Worm (Caenorhabditis elegans) whole organism, early embryonic: ENCODE measurements around the gene tes-1.

ENCODE experiments used
- B0310.2 ChIP-seq: sonication (generic microtip); optimal IDR thresholded peaks from 2 replicates; lab custom pipeline; 2016; ENCODE audit warnings: mild to moderate bottlenecking, missing genetic modification characterization, missing compliant biosample characterization
- F13C5.2 ChIP-seq: sonication (generic microtip); optimal IDR thresholded peaks from 2 replicates; lab custom pipeline; 2017; ENCODE audit warnings: mild to moderate bottlenecking, missing genetic modification characterization, inconsistent platforms, missing compliant biosample characterization
- aly-1 ChIP-seq: sonication (generic microtip); optimal IDR thresholded peaks from 2 replicates; lab custom pipeline; 2016; ENCODE audit warnings: missing genetic modification characterization, missing compliant biosample characterization
- ama-1 ChIP-seq: fragments of 150-350 bp; optimal IDR thresholded peaks from 2 replicates; lab custom pipeline; 2014
- ceh-13 ChIP-seq: fragments of 200-800 bp; sonication (Bioruptor generic); optimal IDR thresholded peaks from 2 replicates; lab custom pipeline; 2018; ENCODE audit warnings: mild to moderate bottlenecking, missing genetic modification characterization, missing compliant biosample characterization
- ceh-36 ChIP-seq: sonication (generic microtip); optimal IDR thresholded peaks from 2 replicates; lab custom pipeline; 2016; ENCODE audit warnings: missing genetic modification characterization, inconsistent platforms, missing compliant biosample characterization
- ets-7 ChIP-seq: sonication (generic microtip); optimal IDR thresholded peaks from 2 replicates; lab custom pipeline; 2016; ENCODE audit warnings: missing genotype, missing genetic modification characterization, missing compliant biosample characterization
- flt-1 ChIP-seq: fragments of 200-800 bp; sonication (Bioruptor generic); IDR thresholded peaks from 2 replicates; pipeline ENCODE4 v1.3.6; 2022; ENCODE audit warnings: missing genetic modification characterization, missing compliant biosample characterization
- hmbx-1 ChIP-seq: sonication (generic microtip); optimal IDR thresholded peaks from 2 replicates; lab custom pipeline; 2016; ENCODE audit warnings: mild to moderate bottlenecking, missing genetic modification characterization, missing compliant biosample characterization
- hmg-4 ChIP-seq: fragments of 200-800 bp; sonication (Bioruptor generic); optimal IDR thresholded peaks from 2 replicates; lab custom pipeline; 2018; ENCODE audit warnings: mild to moderate bottlenecking, missing genetic modification characterization, missing compliant biosample characterization
- hnd-1 ChIP-seq: sonication (generic microtip); optimal IDR thresholded peaks from 2 replicates; lab custom pipeline; 2016; ENCODE audit warnings: missing genetic modification characterization, missing compliant biosample characterization
- pes-1 ChIP-seq: fragments of 200-800 bp; sonication (Bioruptor generic); IDR thresholded peaks from 2 replicates; pipeline ENCODE4 v1.3.6; 2022; ENCODE audit warnings: missing genetic modification reagents, missing genetic modification characterization, missing compliant biosample characterization
- scrt-1 ChIP-seq: fragments of 200-800 bp; sonication (Bioruptor generic); IDR thresholded peaks from 2 replicates; pipeline ENCODE4 v1.3.6; 2022; ENCODE audit warnings: missing genetic modification characterization, missing compliant biosample characterization
- sea-1 ChIP-seq: fragments of 200-800 bp; sonication (Bioruptor generic); conservative IDR thresholded peaks from 2 replicates; pipeline ENCODE4 v1.3.6; 2022; ENCODE audit warnings: missing genetic modification characterization, missing compliant biosample characterization
- tbx-11 ChIP-seq: fragments of 200-800 bp; sonication (Bioruptor generic); IDR thresholded peaks from 2 replicates; pipeline ENCODE4 v1.3.6; 2022; ENCODE audit warnings: missing genetic modification characterization, missing compliant biosample characterization
- tbx-37 ChIP-seq: fragments of 200-800 bp; sonication (Bioruptor generic); conservative IDR thresholded peaks from 2 replicates; pipeline ENCODE4 v1.3.6; 2022; ENCODE audit warnings: missing genetic modification reagents, missing genetic modification characterization, missing compliant biosample characterization
- tra-4 ChIP-seq: sonication (generic microtip); optimal IDR thresholded peaks from 2 replicates; lab custom pipeline; 2017; ENCODE audit warnings: missing genetic modification characterization, missing compliant biosample characterization

The tes-1 gene

DNA sequence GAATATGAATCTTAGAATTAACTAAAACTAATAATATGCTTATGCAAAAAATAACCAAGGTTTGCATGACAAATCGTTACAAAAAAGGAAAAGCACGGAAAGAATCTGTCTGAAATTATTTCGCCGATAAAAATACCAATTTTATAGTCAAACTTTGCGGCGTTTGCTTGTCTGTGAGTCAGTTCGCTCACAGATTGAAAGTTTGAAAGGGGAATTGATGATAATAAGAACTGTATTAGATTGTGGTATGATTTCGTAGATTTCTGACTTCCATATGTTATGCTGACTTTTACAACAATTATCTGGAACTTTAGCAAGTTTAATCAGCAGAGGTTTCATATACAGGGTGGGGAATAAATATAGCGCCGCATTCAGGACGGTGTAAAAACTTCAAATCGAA lies 9.0 kb upstream of the tes-1 start, which contains the start of gene F13B6.2:
Gene F13B6.2, minus strand, starts transcription at position 101 of the 400 bp plus-strand sequence.
- TF ChIP-seq F13C5.2 (tag; lab: Kevin White, UChicago) (no peak), pes-1 (GFP tag; lab: Robert Waterston, UW) (no peak), ets-7 (no peak), flt-1 (no peak), tbx-11 (GFP tag; lab: Robert Waterston, UW) (no peak), hmg-4 (no peak), hnd-1 (tag; lab: Kevin White, UChicago) (no peak), sea-1 (GFP tag; lab: Robert Waterston, UW) (no peak), ama-1 (no peak)

DNA sequence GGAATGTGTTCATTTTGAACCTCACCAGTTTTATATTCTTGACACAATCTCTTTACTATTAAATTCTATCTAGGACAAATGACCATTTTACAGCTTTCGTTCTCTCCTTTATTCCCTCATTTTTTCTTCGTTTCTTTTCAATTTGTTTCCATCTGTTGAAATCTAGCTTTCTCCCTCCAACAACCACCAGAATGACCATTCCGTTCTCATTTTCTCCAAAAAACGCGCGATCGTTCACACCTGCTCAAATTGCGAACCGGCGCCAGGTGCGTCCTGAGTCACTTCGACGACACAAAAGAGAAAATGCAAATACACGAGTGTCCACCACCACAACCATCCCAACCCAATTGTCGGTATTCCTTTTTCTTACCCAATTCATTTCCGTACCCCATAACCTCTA lies 5.0 kb upstream of the tes-1 start, which contains the start of gene F13B6.1:
Gene F13B6.1, plus strand, starts transcription at position 301 of the 400 bp plus-strand sequence.
- no peak for TF ChIP-seq F13C5.2 (tag; lab: Kevin White, UChicago)
- no peak for TF ChIP-seq ets-7
- no peak for TF ChIP-seq ceh-36 (tag; lab: Kevin White, UChicago)
- no peak for TF ChIP-seq pes-1 (GFP tag; lab: Robert Waterston, UW)
- TF ChIP-seq hmg-4: no peak
- TF ChIP-seq flt-1: no peak
- no peak for TF ChIP-seq tbx-11 (GFP tag; lab: Robert Waterston, UW)
- no peak for TF ChIP-seq sea-1 (GFP tag; lab: Robert Waterston, UW)

DNA sequence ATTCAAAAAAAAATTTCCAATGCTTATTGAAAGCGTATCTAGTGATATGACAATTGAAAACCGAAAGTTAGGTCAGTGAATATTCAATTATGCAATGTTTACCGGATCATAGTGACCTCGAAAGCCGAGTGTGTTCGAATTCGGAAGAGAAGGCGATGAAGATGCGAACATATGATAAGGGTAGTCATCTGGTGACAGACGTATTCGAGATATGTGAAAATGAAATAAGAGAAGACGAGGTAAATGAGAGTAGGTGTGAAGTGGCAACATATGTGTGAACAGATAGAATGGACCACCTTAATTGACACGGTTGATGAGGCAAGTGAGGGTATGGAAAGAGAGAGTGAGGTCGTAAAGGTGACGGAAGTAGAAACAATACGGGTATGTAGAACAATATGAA lies 3.6 kb upstream of the tes-1 start:
- TF ChIP-seq F13C5.2 (tag; lab: Kevin White, UChicago): no peak
- TF ChIP-seq ceh-13: no peak
- no peak for TF ChIP-seq sea-1 (GFP tag; lab: Robert Waterston, UW)

DNA sequence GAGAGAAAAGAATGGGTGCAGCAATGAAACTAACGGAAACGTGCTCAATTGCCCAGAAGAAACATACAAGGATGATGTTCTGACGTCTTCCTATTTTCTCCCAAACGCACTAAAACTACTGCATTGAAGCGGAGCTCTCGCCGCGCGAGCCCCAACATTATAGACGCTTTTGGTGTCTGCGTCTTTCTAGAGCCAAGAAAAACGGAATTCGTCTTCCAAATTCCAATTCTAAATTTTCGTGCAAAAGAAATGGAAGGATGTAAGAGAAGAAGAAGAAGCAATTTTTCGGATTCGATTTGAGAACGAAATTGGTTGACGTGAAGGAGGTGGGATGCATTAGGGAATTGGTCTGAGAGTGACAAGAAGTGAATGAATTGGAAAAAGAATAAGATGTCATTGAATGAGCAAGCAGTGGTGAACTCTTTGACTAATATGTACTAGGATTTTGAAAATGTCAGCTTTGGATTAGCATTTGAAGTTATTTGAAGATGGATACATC lies 2.5 kb upstream of the tes-1 start:
- TF ChIP-seq flt-1 (no peak), pes-1 (GFP tag; lab: Robert Waterston, UW) (no peak), hmbx-1 (tag; lab: Kevin White, UChicago) (no peak), tbx-11 (GFP tag; lab: Robert Waterston, UW) (no peak), hmg-4 (no peak), F13C5.2 (tag; lab: Kevin White, UChicago) (no peak), tbx-37 (GFP tag; lab: Robert Waterston, UW) (no peak), ama-1 (no peak), ets-7 (no peak)

DNA sequence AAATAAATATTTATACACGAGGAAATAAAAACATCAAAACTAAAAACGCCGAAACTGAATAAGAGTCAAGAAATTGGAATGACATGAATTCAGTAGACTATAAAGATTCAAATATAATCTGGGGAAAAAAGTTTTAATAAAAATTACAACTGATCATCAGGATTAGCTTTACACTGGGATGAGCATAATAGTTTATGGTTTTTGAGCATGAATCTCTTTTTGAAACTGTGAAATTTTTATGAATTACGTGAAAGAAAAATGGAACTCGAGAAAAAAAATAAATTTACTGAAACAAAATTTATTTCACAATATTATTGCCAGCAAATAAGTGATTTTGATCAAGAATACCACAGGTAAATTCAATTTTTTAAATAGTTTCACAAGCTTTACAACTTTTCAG lies 3.7 kb downstream of the tes-1 start, which contains the start of gene B0496.2:
Gene B0496.2, plus strand, starts transcription at position 301 of the 400 bp plus-strand sequence.
- no peak for TF ChIP-seq hnd-1 (tag; lab: Kevin White, UChicago)
- no peak for TF ChIP-seq aly-1 (tag; lab: Kevin White, UChicago)
- TF ChIP-seq scrt-1 (GFP tag; lab: Robert Waterston, UW): no peak
- no peak for TF ChIP-seq tbx-37 (GFP tag; lab: Robert Waterston, UW)
- TF ChIP-seq hmg-4: no peak
- no peak for TF ChIP-seq ceh-13
- no peak for TF ChIP-seq B0310.2 (tag; lab: Kevin White, UChicago)
- TF ChIP-seq flt-1: no peak
- no peak for TF ChIP-seq hmbx-1 (tag; lab: Kevin White, UChicago)
- TF ChIP-seq tra-4 (tag; lab: Kevin White, UChicago): no peak

DNA sequence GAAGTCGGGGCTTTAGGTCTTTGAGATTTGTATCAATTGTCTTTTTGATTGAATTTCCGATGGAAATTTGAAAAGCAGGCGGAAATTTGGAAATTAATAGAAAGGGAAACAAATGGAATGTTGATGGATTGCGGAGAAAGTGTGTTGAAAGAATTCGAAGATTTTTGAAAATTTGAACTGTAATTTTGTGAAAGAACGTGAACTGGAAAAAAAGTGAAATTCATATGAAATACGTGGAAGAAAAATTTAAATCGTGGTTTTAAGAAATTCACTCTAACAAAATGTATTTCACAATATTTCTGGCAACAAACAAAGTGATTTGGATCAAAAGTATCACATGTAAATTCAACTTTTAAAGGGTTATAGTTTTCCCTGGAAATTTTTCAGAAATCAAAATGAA lies 5.2 kb downstream of the tes-1 start, which contains the start of gene B0496.1:
Gene B0496.1, plus strand, starts transcription at position 301 of the 400 bp plus-strand sequence.
- TF ChIP-seq F13C5.2 (tag; lab: Kevin White, UChicago) (no peak), aly-1 (tag; lab: Kevin White, UChicago) (no peak)

DNA sequence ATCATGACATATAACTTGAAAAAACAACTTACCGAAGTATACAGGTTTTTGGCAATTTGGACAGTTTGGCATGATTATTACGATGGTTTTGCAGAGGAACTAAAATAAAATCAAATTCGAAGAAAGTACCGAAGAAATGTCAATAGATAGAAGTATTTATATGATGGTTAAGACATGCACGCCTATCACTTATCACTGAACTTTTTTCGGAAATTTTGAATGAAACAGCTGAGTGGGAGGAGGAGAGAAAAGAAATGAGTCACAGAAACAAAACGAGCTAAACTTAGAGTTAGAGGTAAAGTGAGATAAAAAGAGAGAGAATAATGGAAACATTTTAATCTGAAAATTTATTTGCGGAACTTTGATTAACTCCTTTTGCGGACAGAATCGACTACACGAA lies 6.0 kb downstream of the tes-1 start, which contains the start of gene valv-1:
Gene valv-1, minus strand, starts transcription at position 101 of the 400 bp plus-strand sequence.
- TF ChIP-seq aly-1 (tag; lab: Kevin White, UChicago) (no peak), B0310.2 (tag; lab: Kevin White, UChicago) (no peak), tra-4 (tag; lab: Kevin White, UChicago) (no peak), hnd-1 (tag; lab: Kevin White, UChicago) (no peak), pes-1 (GFP tag; lab: Robert Waterston, UW) (no peak), tbx-37 (GFP tag; lab: Robert Waterston, UW) (no peak), scrt-1 (GFP tag; lab: Robert Waterston, UW) (no peak), sea-1 (GFP tag; lab: Robert Waterston, UW) (no peak), tbx-11 (GFP tag; lab: Robert Waterston, UW) (no peak)

DNA sequence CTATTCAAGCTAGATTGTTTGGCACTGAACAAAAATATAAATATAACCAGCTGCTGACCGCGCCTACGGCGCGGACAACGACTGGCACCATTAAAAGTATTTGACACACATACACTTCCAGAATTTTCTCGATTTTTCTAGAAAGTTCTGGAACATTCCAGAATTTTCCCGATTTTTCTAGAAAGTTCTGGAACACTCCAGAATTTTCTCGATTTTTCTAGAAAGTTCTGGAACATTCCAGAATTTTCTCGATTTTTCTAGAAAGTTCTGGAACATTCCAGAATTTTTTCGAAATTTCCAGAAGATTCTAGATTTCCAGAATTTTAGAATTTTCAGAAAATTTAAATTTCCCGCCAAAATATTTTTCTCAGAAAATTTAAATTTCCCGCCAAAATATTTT lies 10.3 kb downstream of the tes-1 start:
- peak; percentile 53 for TF ChIP-seq pes-1 (GFP tag; lab: Robert Waterston, UW)
- TF ChIP-seq flt-1: peak; percentile 33; the same call in 1 of the 2 replicates

DNA sequence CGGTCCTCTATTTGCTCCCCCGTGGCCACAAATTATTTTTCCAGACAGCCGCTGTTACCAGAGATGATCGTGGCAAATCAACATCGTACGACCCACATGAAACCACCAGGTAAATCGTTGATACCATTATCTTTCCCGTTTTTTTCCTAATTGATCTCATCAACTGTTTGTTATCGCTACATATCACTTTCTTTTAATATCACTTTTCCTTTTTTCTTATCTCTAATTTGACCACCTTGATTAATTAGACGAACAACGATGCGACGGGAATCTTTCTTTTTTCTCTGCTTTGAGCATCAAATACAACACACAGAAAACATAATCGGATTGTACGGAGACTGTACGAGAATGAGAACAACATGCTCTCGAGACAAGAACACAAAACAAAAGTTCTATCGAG lies 11.0 kb downstream of the tes-1 start:
- TF ChIP-seq tbx-11 (GFP tag; lab: Robert Waterston, UW) (no peak), ceh-13 (no peak), B0310.2 (tag; lab: Kevin White, UChicago) (no peak), ets-7 (no peak), pes-1 (GFP tag; lab: Robert Waterston, UW) (no peak), hmg-4 (no peak), F13C5.2 (tag; lab: Kevin White, UChicago) (no peak), tbx-37 (GFP tag; lab: Robert Waterston, UW) (no peak), flt-1 (no peak), aly-1 (tag; lab: Kevin White, UChicago) (no peak), hnd-1 (tag; lab: Kevin White, UChicago) (no peak), tra-4 (tag; lab: Kevin White, UChicago) (no peak), sea-1 (GFP tag; lab: Robert Waterston, UW) (no peak), hmbx-1 (tag; lab: Kevin White, UChicago) (no peak), ama-1 (no peak), ceh-36 (tag; lab: Kevin White, UChicago) (no peak), scrt-1 (GFP tag; lab: Robert Waterston, UW) (no peak)
